Worm (Caenorhabditis elegans) whole organism, young adult: Measurements from ENCODE around the gene nlp-31.

ENCODE experiments used
- D2030.7 ChIP-seq: fragments of 200-800 bp; sonication (Bioruptor generic); IDR thresholded peaks from 2 replicates; pipeline ENCODE4 v1.3.6; 2022; ENCODE audit warnings: missing genetic modification reagents, missing genetic modification characterization, missing compliant biosample characterization
- ama-1 ChIP-seq, 3 experiments: fragments of 150-350 bp in 1 of 3; sonication (generic microtip) in 2 of 3; optimal IDR thresholded peaks; 2 replicates each; lab custom pipeline; 2014 to 2018; ENCODE audit warnings: missing biosample characterization in 2 of 3, missing genetic modification characterization in 2 of 3, missing genetic modification reagents in 2 of 3
- dox-1 ChIP-seq: fragments of 200-800 bp; sonication (Bioruptor generic); IDR thresholded peaks from 2 replicates; pipeline ENCODE4 v1.3.6; 2022; ENCODE audit warnings: missing genetic modification reagents, missing genetic modification characterization, missing compliant biosample characterization
- hlh-26 ChIP-seq: fragments of 200-800 bp; sonication (Bioruptor generic); conservative IDR thresholded peaks from 2 replicates; pipeline ENCODE4 v1.3.6; 2022; ENCODE audit warnings: missing genetic modification reagents, missing genetic modification characterization, missing compliant biosample characterization
- madf-8 ChIP-seq: fragments of 200-800 bp; sonication (Bioruptor generic); conservative IDR thresholded peaks from 2 replicates; pipeline ENCODE4 v1.3.6; 2022; ENCODE audit warnings: missing genetic modification reagents, missing genetic modification characterization, missing compliant biosample characterization
- pha-4 ChIP-seq: fragments of 150-350 bp; sonication (generic microtip); optimal IDR thresholded peaks from 2 replicates; lab custom pipeline; 2014; ENCODE audit warnings: missing biosample characterization, missing genetic modification reagents, missing genetic modification characterization
- somi-1 ChIP-seq: fragments of 200-800 bp; sonication (Bioruptor generic); optimal IDR thresholded peaks from 2 replicates; lab custom pipeline; 2018; ENCODE audit warnings: mild to moderate bottlenecking, missing genetic modification characterization, missing compliant biosample characterization
- unc-130 ChIP-seq: sonication (generic microtip); optimal IDR thresholded peaks from 2 replicates; lab custom pipeline; 2016; ENCODE audit warnings: missing genetic modification reagents, missing genetic modification characterization, missing compliant biosample characterization
- ztf-28 ChIP-seq: fragments of 200-800 bp; sonication (Bioruptor generic); IDR thresholded peaks from 2 replicates; pipeline ENCODE4 v1.3.6; 2022; ENCODE audit warnings: missing genetic modification reagents, missing genetic modification characterization, missing compliant biosample characterization
- ztf-3 ChIP-seq: fragments of 200-800 bp; sonication (Bioruptor generic); optimal IDR thresholded peaks from 2 replicates; lab custom pipeline; 2018; ENCODE audit warnings: mild to moderate bottlenecking, missing genetic modification characterization, missing compliant biosample characterization

- TF ChIP-seq hlh-26 (GFP tag; lab: Robert Waterston, UW): no peak
- TF ChIP-seq ztf-3 (GFP tag; lab: Kevin White, UChicago): no peak
- TF ChIP-seq madf-8 (GFP tag; lab: Robert Waterston, UW): no peak
- no peak for TF ChIP-seq D2030.7
- no peak for TF ChIP-seq somi-1 (GFP tag; lab: Kevin White, UChicago)
- no peak for TF ChIP-seq ama-1 (optimal IDR thresholded peaks at IDR 0.05; lab: Kevin White, UChicago)
- no peak for TF ChIP-seq ama-1 (GFP tag; optimal IDR thresholded peaks at IDR 0.05; lab: Kevin White, UChicago)
- TF ChIP-seq pha-4 (tag; lab: Kevin White, UChicago): no peak
- TF ChIP-seq unc-130 (GFP tag; lab: Kevin White, UChicago): no peak
- TF ChIP-seq ztf-28 (GFP tag; lab: Robert Waterston, UW): no peak
- no peak for TF ChIP-seq dox-1 (GFP tag; lab: Robert Waterston, UW)
Observed at ce11 chrV:4005219-4005618, 25.4 kb downstream of the nlp-31 start, which contains the start of gene srh-8.
